Worm (Caenorhabditis elegans) whole organism, young adult: ENCODE results near the gene hot-7.

ENCODE experiments used
- B0019.2 ChIP-seq: fragments of 200-800 bp; sonication (Bioruptor generic); conservative IDR thresholded peaks from 2 replicates; pipeline ENCODE4 v1.3.6; 2022; ENCODE audit warnings: missing genetic modification reagents, missing genetic modification characterization, missing compliant biosample characterization
- B0336.3 ChIP-seq: fragments of 200-800 bp; sonication (Bioruptor generic); IDR thresholded peaks from 2 replicates; pipeline ENCODE4 v1.3.6; 2022; ENCODE audit warnings: missing genetic modification characterization, missing compliant biosample characterization
- D2030.7 ChIP-seq: fragments of 200-800 bp; sonication (Bioruptor generic); IDR thresholded peaks from 2 replicates; pipeline ENCODE4 v1.3.6; 2022; ENCODE audit warnings: missing genetic modification reagents, missing genetic modification characterization, missing compliant biosample characterization
- F22D6.2 ChIP-seq: sonication (generic microtip); optimal IDR thresholded peaks from 2 replicates; lab custom pipeline; 2016; ENCODE audit warnings: mild to moderate bottlenecking, missing genetic modification characterization, missing compliant biosample characterization
- F23B12.7 ChIP-seq: sonication (generic microtip); optimal IDR thresholded peaks from 2 replicates; lab custom pipeline; 2017; ENCODE audit warnings: missing genetic modification characterization, mild to moderate bottlenecking, missing compliant biosample characterization, antibody characterized with exemption, moderate library complexity; ENCODE audit not compliant: insufficient read depth
- F52B5.7 ChIP-seq: sonication (generic microtip); optimal IDR thresholded peaks from 2 replicates; lab custom pipeline; 2016; ENCODE audit warnings: mild to moderate bottlenecking, missing genetic modification characterization, missing compliant biosample characterization
- F57A8.1 ChIP-seq: fragments of 200-800 bp; sonication (Bioruptor generic); optimal IDR thresholded peaks from 2 replicates; lab custom pipeline; 2018; ENCODE audit warnings: mild to moderate bottlenecking, missing genetic modification characterization, moderate library complexity, missing compliant biosample characterization
- K11D2.4 ChIP-seq: fragments of 200-800 bp; sonication (Bioruptor generic); IDR thresholded peaks from 2 replicates; pipeline ENCODE4 v1.3.6; 2022; ENCODE audit warnings: missing genetic modification reagents, missing genetic modification characterization, missing compliant biosample characterization
- K12H6.12 ChIP-seq: fragments of 200-800 bp; sonication (Bioruptor generic); optimal IDR thresholded peaks from 2 replicates; lab custom pipeline; 2018; ENCODE audit warnings: mild to moderate bottlenecking, missing genetic modification characterization, missing compliant biosample characterization
- T26A5.8 ChIP-seq: sonication (generic microtip); optimal IDR thresholded peaks from 2 replicates; lab custom pipeline; 2016; ENCODE audit warnings: missing genetic modification characterization, missing compliant biosample characterization
- Y53F4B.3 ChIP-seq: fragments of 200-800 bp; sonication (Bioruptor generic); IDR thresholded peaks from 2 replicates; pipeline ENCODE4 v1.3.6; 2022; ENCODE audit warnings: missing genetic modification reagents, missing genetic modification characterization, missing compliant biosample characterization
- Y53G8AR.9 ChIP-seq: fragments of 200-800 bp; sonication (Bioruptor generic); conservative IDR thresholded peaks from 2 replicates; pipeline ENCODE4 v1.3.6; 2022; ENCODE audit warnings: missing genetic modification reagents, missing genetic modification characterization, missing compliant biosample characterization
- aptf-2 ChIP-seq: fragments of 200-800 bp; sonication (Bioruptor generic); conservative IDR thresholded peaks from 2 replicates; pipeline ENCODE4 v1.3.6; 2022; ENCODE audit warnings: missing genetic modification reagents, missing genetic modification characterization, missing compliant biosample characterization
- aptf-3 ChIP-seq: fragments of 200-800 bp; sonication (Bioruptor generic); IDR thresholded peaks from 2 replicates; pipeline ENCODE4 v1.3.6; 2022; ENCODE audit warnings: missing genetic modification characterization, missing compliant biosample characterization
- bed-2 ChIP-seq: fragments of 200-800 bp; sonication (Bioruptor generic); IDR thresholded peaks from 2 replicates; pipeline ENCODE4 v1.3.6; 2022; ENCODE audit warnings: missing genetic modification reagents, missing genetic modification characterization, missing compliant biosample characterization
- cebp-1 ChIP-seq, 2 experiments: fragments of 200-800 bp in 1 of 2; sonication (Bioruptor generic) in 1 of 2; sonication (generic microtip) in 1 of 2; IDR thresholded peaks in 1 of 2; optimal IDR thresholded peaks in 1 of 2; 2 replicates each; pipeline versions ENCODE4 v1.3.6 to Lab custom; 2017 to 2022; ENCODE audit warnings: missing compliant biosample characterization in 2 of 2, missing genetic modification characterization in 2 of 2, mild to moderate bottlenecking in 1 of 2, missing genetic modification reagents in 1 of 2, moderate library complexity in 1 of 2
- cebp-2 ChIP-seq: fragments of 200-800 bp; sonication (Bioruptor generic); IDR thresholded peaks from 2 replicates; pipeline ENCODE4 v1.3.6; 2022; ENCODE audit warnings: missing genetic modification characterization, missing compliant biosample characterization
- ceh-40 ChIP-seq: fragments of 200-800 bp; sonication (Bioruptor generic); IDR thresholded peaks from 2 replicates; pipeline ENCODE4 v1.3.6; 2022; ENCODE audit warnings: missing genetic modification characterization, missing compliant biosample characterization
- ceh-91 ChIP-seq: fragments of 200-800 bp; sonication (Bioruptor generic); IDR thresholded peaks from 2 replicates; pipeline ENCODE4 v1.3.6; 2022; ENCODE audit warnings: missing genetic modification reagents, missing genetic modification characterization, missing compliant biosample characterization
- chd-7 ChIP-seq: sonication (generic microtip); optimal IDR thresholded peaks from 2 replicates; lab custom pipeline; 2016; ENCODE audit warnings: mild to moderate bottlenecking, missing genetic modification characterization, moderate library complexity, missing compliant biosample characterization
- dox-1 ChIP-seq: fragments of 200-800 bp; sonication (Bioruptor generic); IDR thresholded peaks from 2 replicates; pipeline ENCODE4 v1.3.6; 2022; ENCODE audit warnings: missing genetic modification reagents, missing genetic modification characterization, missing compliant biosample characterization
- dpl-1 ChIP-seq: fragments of 150-350 bp; optimal IDR thresholded peaks from 2 replicates; lab custom pipeline; 2014; ENCODE audit warnings: missing biosample characterization, missing genetic modification reagents, missing genetic modification characterization
- efl-1 ChIP-seq: fragments of 150-350 bp; optimal IDR thresholded peaks from 2 replicates; lab custom pipeline; 2014; ENCODE audit warnings: missing biosample characterization, missing genetic modification reagents, missing genetic modification characterization
- egl-18 ChIP-seq: fragments of 200-800 bp; sonication (Bioruptor generic); IDR thresholded peaks from 2 replicates; pipeline ENCODE4 v1.3.6; 2022; ENCODE audit warnings: missing genetic modification reagents, missing genetic modification characterization, missing compliant biosample characterization
- egl-44 ChIP-seq: fragments of 200-800 bp; sonication (Bioruptor generic); IDR thresholded peaks from 2 replicates; pipeline ENCODE4 v1.3.6; 2022; ENCODE audit warnings: missing genetic modification reagents, missing genetic modification characterization, missing compliant biosample characterization
- egrh-3 ChIP-seq: fragments of 200-800 bp; sonication (Bioruptor generic); IDR thresholded peaks from 2 replicates; pipeline ENCODE4 v1.3.6; 2022; ENCODE audit warnings: missing genetic modification reagents, missing genetic modification characterization, missing compliant biosample characterization
- fkh-3 ChIP-seq: sonication (generic microtip); optimal IDR thresholded peaks from 2 replicates; lab custom pipeline; 2016; ENCODE audit warnings: mild to moderate bottlenecking, missing genetic modification characterization, missing compliant biosample characterization
- him-1 ChIP-seq: sonication (generic microtip); optimal IDR thresholded peaks from 2 replicates; lab custom pipeline; 2016; ENCODE audit warnings: missing genotype, missing genetic modification reagents, missing genetic modification characterization, missing compliant biosample characterization
- hmg-20 ChIP-seq: fragments of 200-800 bp; sonication (Bioruptor generic); IDR thresholded peaks from 2 replicates; pipeline ENCODE4 v1.3.6; 2022; ENCODE audit warnings: missing genetic modification reagents, missing genetic modification characterization, missing compliant biosample characterization
- lag-1 ChIP-seq: fragments of 200-800 bp; sonication (Bioruptor generic); IDR thresholded peaks from 2 replicates; pipeline ENCODE4 v1.3.6; 2022; ENCODE audit warnings: missing genetic modification reagents, missing genetic modification characterization, missing compliant biosample characterization
- let-526 ChIP-seq: fragments of 200-800 bp; sonication (Bioruptor generic); IDR thresholded peaks from 2 replicates; pipeline ENCODE4 v1.3.6; 2022; ENCODE audit warnings: missing genetic modification reagents, missing genetic modification characterization, missing compliant biosample characterization
- lin-40 ChIP-seq: sonication (generic microtip); optimal IDR thresholded peaks from 2 replicates; lab custom pipeline; 2016; ENCODE audit warnings: missing genetic modification characterization, mild to moderate bottlenecking, missing compliant biosample characterization, missing genotype, missing genetic modification reagents
- lin-54 ChIP-seq: fragments of 200-800 bp; sonication (Bioruptor generic); optimal IDR thresholded peaks from 2 replicates; lab custom pipeline; 2018; ENCODE audit warnings: mild to moderate bottlenecking, missing genetic modification characterization, missing compliant biosample characterization
- lsy-27 ChIP-seq: sonication (generic microtip); optimal IDR thresholded peaks from 2 replicates; lab custom pipeline; 2017; ENCODE audit warnings: missing genetic modification characterization, mild to moderate bottlenecking, missing compliant biosample characterization, antibody characterized with exemption, missing genotype, borderline replicate concordance; ENCODE audit not compliant: insufficient read depth
- madf-10 ChIP-seq: sonication (generic microtip); optimal IDR thresholded peaks from 2 replicates; lab custom pipeline; 2016; ENCODE audit warnings: mild to moderate bottlenecking, missing genetic modification characterization, missing compliant biosample characterization
- sea-2 ChIP-seq: fragments of 200-800 bp; sonication (Bioruptor generic); IDR thresholded peaks from 2 replicates; pipeline ENCODE4 v1.3.6; 2022; ENCODE audit warnings: missing genetic modification characterization, missing compliant biosample characterization
- snpc-1.3 ChIP-seq: sonication (generic microtip); optimal IDR thresholded peaks from 2 replicates; lab custom pipeline; 2017; ENCODE audit warnings: missing genetic modification characterization, mild to moderate bottlenecking, missing compliant biosample characterization, antibody characterized with exemption, moderate library complexity, missing genotype, missing genetic modification reagents; ENCODE audit not compliant: insufficient read depth
- somi-1 ChIP-seq: fragments of 200-800 bp; sonication (Bioruptor generic); optimal IDR thresholded peaks from 2 replicates; lab custom pipeline; 2018; ENCODE audit warnings: mild to moderate bottlenecking, missing genetic modification characterization, missing compliant biosample characterization
- zfh-2 ChIP-seq: fragments of 200-800 bp; sonication (Bioruptor generic); conservative IDR thresholded peaks from 2 replicates; pipeline ENCODE4 v1.3.6; 2022; ENCODE audit warnings: missing genetic modification reagents, missing genetic modification characterization, missing compliant biosample characterization
- zim-3 ChIP-seq: sonication (generic microtip); optimal IDR thresholded peaks from 2 replicates; lab custom pipeline; 2017; ENCODE audit warnings: mild to moderate bottlenecking, missing genetic modification characterization, moderate library complexity, missing compliant biosample characterization
- ztf-18 ChIP-seq: sonication (generic microtip); optimal IDR thresholded peaks from 2 replicates; lab custom pipeline; 2016; ENCODE audit warnings: missing genotype, mild to moderate bottlenecking, missing genetic modification characterization, missing compliant biosample characterization
- ztf-28 ChIP-seq: fragments of 200-800 bp; sonication (Bioruptor generic); IDR thresholded peaks from 2 replicates; pipeline ENCODE4 v1.3.6; 2022; ENCODE audit warnings: missing genetic modification reagents, missing genetic modification characterization, missing compliant biosample characterization
- ztf-3 ChIP-seq: fragments of 200-800 bp; sonication (Bioruptor generic); optimal IDR thresholded peaks from 2 replicates; lab custom pipeline; 2018; ENCODE audit warnings: mild to moderate bottlenecking, missing genetic modification characterization, missing compliant biosample characterization

hot-7 gene

ce11 chrII:14237245-14237806 is 26.1 kb downstream of the hot-7 start (continued):
- TF ChIP-seq egl-18 (no peak), ceh-40 (GFP tag; lab: Robert Waterston, UW) (no peak), let-526 (peak; percentile 14; the same call in 1 of the 2 replicates), ztf-28 (GFP tag; lab: Robert Waterston, UW) (no peak), snpc-1.3 (tag; lab: Kevin White, UChicago) (no peak), ztf-18 (tag; lab: Kevin White, UChicago) (no peak), Y53G8AR.9 (GFP tag; lab: Robert Waterston, UW) (no peak), him-1 (tag; lab: Kevin White, UChicago) (no peak), aptf-2 (GFP tag; lab: Robert Waterston, UW) (no peak), B0336.3 (GFP tag; lab: Robert Waterston, UW) (0 out of 2 replicates have a peak, but pooled peaks have one; percentile 35), madf-10 (tag; lab: Kevin White, UChicago) (no peak), ceh-91 (no peak), lag-1 (no peak), somi-1 (no peak)

- TF ChIP-seq hmg-20 (GFP tag; lab: Robert Waterston, UW) (no peak), egl-44 (GFP tag; lab: Robert Waterston, UW) (no peak), egrh-3 (peak; percentile 52; the same call in 1 of the 2 replicates), cebp-2 (GFP tag; lab: Robert Waterston, UW) (no peak), K11D2.4 (GFP tag; lab: Robert Waterston, UW) (no peak), T26A5.8 (tag; lab: Kevin White, UChicago) (no peak), Y53G8AR.9 (GFP tag; lab: Robert Waterston, UW) (no peak), zfh-2 (GFP tag; lab: Robert Waterston, UW) (peak; percentile 78), ztf-3 (GFP tag; lab: Kevin White, UChicago) (no peak), K12H6.12 (tag; lab: Kevin White, UChicago) (no peak), D2030.7 (GFP tag; lab: Robert Waterston, UW) (no peak)
- TF ChIP-seq, all 124 proteins: peak for 2
Measured at ce11 chrII:14239924-14240323, 28.7 kb downstream of the hot-7 start.

ce11 chrII:14242259-14242658 is 31.0 kb downstream of the hot-7 start:
- TF ChIP-seq efl-1 (GFP tag; lab: Kevin White, UChicago) (no peak), zim-3 (tag; lab: Kevin White, UChicago) (no peak), dpl-1 (GFP tag; lab: Kevin White, UChicago) (no peak), lsy-27 (tag; lab: Kevin White, UChicago) (no peak), fkh-3 (tag; lab: Kevin White, UChicago) (no peak), F22D6.2 (tag; lab: Kevin White, UChicago) (no peak), F52B5.7 (no peak), bed-2 (GFP tag; lab: Robert Waterston, UW) (no peak), aptf-2 (GFP tag; lab: Robert Waterston, UW) (no peak), F57A8.1 (GFP tag; lab: Kevin White, UChicago) (no peak)
- TF ChIP-seq, all 124 proteins: peak for 0

- TF ChIP-seq madf-10 (tag; lab: Kevin White, UChicago) = no peak
- no peak for TF ChIP-seq lin-54 (GFP tag; lab: Kevin White, UChicago)
- TF ChIP-seq dox-1 (GFP tag; lab: Robert Waterston, UW) = no peak
- no peak for TF ChIP-seq fkh-3 (tag; lab: Kevin White, UChicago)
- TF ChIP-seq chd-7 (tag; lab: Kevin White, UChicago) = no peak
- no peak for TF ChIP-seq bed-2 (GFP tag; lab: Robert Waterston, UW)
- no peak for TF ChIP-seq cebp-1 (GFP tag; IDR thresholded peaks at IDR 0.05; lab: Robert Waterston, UW)
- no peak for TF ChIP-seq cebp-1 (tag; optimal IDR thresholded peaks at IDR 0.05; lab: Kevin White, UChicago)
- TF ChIP-seq F23B12.7 (tag; lab: Kevin White, UChicago) = no peak
- TF ChIP-seq lin-40 (tag; lab: Kevin White, UChicago) = no peak
- TF ChIP-seq B0019.2 (GFP tag; lab: Robert Waterston, UW) = no peak
- TF ChIP-seq aptf-3 (GFP tag; lab: Robert Waterston, UW) = no peak
- no peak for TF ChIP-seq sea-2 (GFP tag; lab: Robert Waterston, UW)
- TF ChIP-seq Y53F4B.3 (GFP tag; lab: Robert Waterston, UW) = no peak
Measured at ce11 chrII:14243503-14243902, 32.3 kb downstream of the hot-7 start, which contains the start of gene jmjd-2. Gene jmjd-2, minus strand, starts transcription at chrII:14243603.
